Worm (Caenorhabditis elegans): ENCODE data around the gene T22B7.22.

- TF ChIP-seq sea-2 (GFP tag; IDR thresholded peaks at IDR 0.05) (no peak), ama-1 (optimal IDR thresholded peaks at IDR 0.05) (no peak), ama-1 (GFP tag; optimal IDR thresholded peaks at IDR 0.05) (peak in 1 of 2 experiments; percentile 32), xnd-1 (tag; optimal IDR thresholded peaks at IDR 0.05) (no peak), lin-26 (GFP tag; IDR thresholded peaks at IDR 0.05) (peak; percentile 79), cebp-1 (GFP tag; IDR thresholded peaks at IDR 0.05) (no peak), cebp-1 (tag; optimal IDR thresholded peaks at IDR 0.05) (no peak), ztf-6 (GFP tag; IDR thresholded peaks at IDR 0.05) (no peak), ztf-18 (tag; optimal IDR thresholded peaks at IDR 0.05) (peak; percentile 24), unc-130 (GFP tag; optimal IDR thresholded peaks at IDR 0.05) (no peak), akir-1 (GFP tag; optimal IDR thresholded peaks at IDR 0.05) (no peak), snpc-4 (GFP tag; optimal IDR thresholded peaks at IDR 0.05) (peak; percentile 31), snpc-4 (tag; optimal IDR thresholded peaks at IDR 0.05) (peak in 1 of 4 experiments; percentile 56), Y56A3A.18 (GFP tag; IDR thresholded peaks at IDR 0.05) (0 out of 2 replicates have a peak, but pooled peaks have one; percentile 61), F52B5.7 (tag; optimal IDR thresholded peaks at IDR 0.05) (no peak), unc-62 (GFP tag; optimal IDR thresholded peaks at IDR 0.05) (no peak)
Observed at ce11 chrX:5709205-5709604, 49.4 kb downstream of the T22B7.22 start.
